Worm (Caenorhabditis elegans): ENCODE data around the gene rsd-2.

ce11 chrIV:13574733-13575132 is 34.7 kb upstream of the rsd-2 start, which contains the start of gene srd-10:
- no peak for TF ChIP-seq ces-1 (GFP tag; optimal IDR thresholded peaks at IDR 0.05)
- TF ChIP-seq hpl-2 (GFP tag; optimal IDR thresholded peaks at IDR 0.05) = no peak
- TF ChIP-seq lin-39 (tag; optimal IDR thresholded peaks at IDR 0.05) = no peak
- TF ChIP-seq ama-1 (optimal IDR thresholded peaks at IDR 0.05) = no peak
- no peak for TF ChIP-seq egl-27 (tag; optimal IDR thresholded peaks at IDR 0.05)
- no peak for TF ChIP-seq ceh-8 (GFP tag; optimal IDR thresholded peaks at IDR 0.05)
- no peak for TF ChIP-seq mdl-1 (tag; optimal IDR thresholded peaks at IDR 0.05)
- TF ChIP-seq ceh-82 (tag; optimal IDR thresholded peaks at IDR 0.05) = no peak
- TF ChIP-seq grh-1 (GFP tag; IDR thresholded peaks at IDR 0.05) = no peak
